Fruit fly (Drosophila melanogaster) whole organism, prepupa: ENCODE results near the gene sls.

Experiments
- CG11762 ChIP-seq: fragments of 200-800 bp; sonication (Bioruptor generic); optimal IDR thresholded peaks from 3 replicates; lab custom pipeline; 2016; ENCODE audit warnings: missing biosample characterization, missing genetic modification characterization; ENCODE audit not compliant: insufficient read depth
- CG1621 ChIP-seq: fragments of 200-800 bp; sonication (Bioruptor generic); optimal IDR thresholded peaks from 3 replicates; lab custom pipeline; 2018; ENCODE audit warnings: missing biosample characterization, mild to moderate bottlenecking, missing genetic modification characterization
- CG3919 ChIP-seq: fragments of 200-800 bp; sonication (Bioruptor generic); optimal IDR thresholded peaks from 3 replicates; lab custom pipeline; 2016; ENCODE audit warnings: missing biosample characterization, missing genetic modification characterization
- Gug ChIP-seq: fragments of 200-800 bp; sonication (Bioruptor generic); IDR thresholded peaks from 2 replicates; pipeline ENCODE4 v1.3.6; 2022; ENCODE audit warnings: missing biosample characterization, missing genetic modification characterization
- Hr38 ChIP-seq: sonication (Bioruptor generic); optimal IDR thresholded peaks from 2 replicates; lab custom pipeline; 2016; ENCODE audit warnings: missing biosample characterization, missing genetic modification characterization
- Lpt ChIP-seq: fragments of 200-800 bp; sonication (Bioruptor generic); optimal IDR thresholded peaks from 3 replicates; lab custom pipeline; 2016; ENCODE audit warnings: missing biosample characterization, missing genetic modification characterization
- eg ChIP-seq: fragments of 200-800 bp; sonication (Bioruptor generic); IDR thresholded peaks from 3 replicates; pipeline ENCODE4 v1.3.6; 2022; ENCODE audit warnings: missing biosample characterization, missing genetic modification characterization
- esn ChIP-seq: fragments of 200-800 bp; sonication (Bioruptor generic); optimal IDR thresholded peaks from 2 replicates; lab custom pipeline; 2016; ENCODE audit warnings: missing biosample characterization, mild to moderate bottlenecking, missing genetic modification characterization, moderate library complexity

DNA sequence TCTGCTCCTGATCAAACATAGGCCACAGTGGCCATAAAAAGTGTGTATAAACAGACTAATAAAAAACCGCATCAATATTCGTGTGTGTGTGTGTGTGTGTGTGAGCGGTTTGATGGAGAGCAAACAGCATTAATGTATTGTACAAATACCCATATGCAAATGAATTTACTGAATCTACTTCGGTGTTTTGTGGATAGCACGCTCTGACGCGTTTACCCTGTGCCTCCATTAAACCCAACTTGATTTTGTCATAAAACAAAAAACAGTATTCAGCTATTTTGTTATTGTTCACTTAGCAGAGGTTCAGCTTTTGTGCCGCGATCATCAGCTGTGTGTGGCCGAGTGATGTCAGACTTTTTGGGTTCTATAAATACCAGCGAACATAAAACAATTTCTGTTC, 28.9 kb upstream of the sls start:
- TF ChIP-seq CG11762 (GFP tag; lab: Kevin White, UChicago) (no peak), Lpt (GFP tag; lab: Kevin White, UChicago) (no peak), Gug (GFP tag; lab: Robert Waterston, UW) (no peak), CG3919 (GFP tag; lab: Kevin White, UChicago) (no peak), eg (GFP tag; lab: Robert Waterston, UW) (no peak), CG1621 (tag; lab: Kevin White, UChicago) (no peak), esn (GFP tag; lab: Kevin White, UChicago) (no peak), Hr38 (GFP tag; lab: Kevin White, UChicago) (no peak)
